Worm (Caenorhabditis elegans): Measurements from ENCODE around the gene C42D4.13.

Gene C42D4.13

ce11 chrIV:7191745-7192144 is 3.8 kb upstream of the C42D4.13 start, which contains the start of gene R13A1.5:
Gene R13A1.5, minus strand, starts transcription at chrIV:7191845.
- TF ChIP-seq ztf-22 (GFP tag; optimal IDR thresholded peaks at IDR 0.05) (no peak), akir-1 (GFP tag; optimal IDR thresholded peaks at IDR 0.05) (no peak), xnd-1 (tag; optimal IDR thresholded peaks at IDR 0.05) (no peak), Y53F4B.3 (GFP tag; IDR thresholded peaks at IDR 0.05) (no peak)

ce11 chrIV:7190409-7190808 is 2.5 kb upstream of the C42D4.13 start:
- TF ChIP-seq ZK185.1 (tag; optimal IDR thresholded peaks at IDR 0.05; ENCODE audit: poor library complexity, severe bottlenecking): peak; percentile 1
- peak; percentile 34 for TF ChIP-seq ztf-26 (tag; optimal IDR thresholded peaks at IDR 0.05)
- TF ChIP-seq F57A8.1 (GFP tag; optimal IDR thresholded peaks at IDR 0.05): no peak
- TF ChIP-seq him-1 (tag; optimal IDR thresholded peaks at IDR 0.05): no peak
- TF ChIP-seq bed-2 (GFP tag; IDR thresholded peaks at IDR 0.05): no peak
- peak; percentile 76 for TF ChIP-seq nhr-80 (tag; optimal IDR thresholded peaks at IDR 0.05)
- peak; percentile 57 for TF ChIP-seq atf-7 (tag; optimal IDR thresholded peaks at IDR 0.05)

- no peak for TF ChIP-seq cebp-1 (GFP tag; IDR thresholded peaks at IDR 0.05)
- TF ChIP-seq cebp-1 (tag; optimal IDR thresholded peaks at IDR 0.05): no peak
- TF ChIP-seq ceh-27 (GFP tag; optimal IDR thresholded peaks at IDR 0.05): no peak
- TF ChIP-seq ztf-22 (GFP tag; optimal IDR thresholded peaks at IDR 0.05): peak; percentile 54
- TF ChIP-seq repo-1 (tag; optimal IDR thresholded peaks at IDR 0.05): no peak
- no peak for TF ChIP-seq snpc-1.1 (tag; optimal IDR thresholded peaks at IDR 0.05; ENCODE audit: insufficient read depth)
- TF ChIP-seq ets-4 (GFP tag; optimal IDR thresholded peaks at IDR 0.05): peak; percentile 70
- TF ChIP-seq nfyb-1 (GFP tag; IDR thresholded peaks at IDR 0.05): no peak
- peak; percentile 51 for TF ChIP-seq attf-5 (GFP tag; optimal IDR thresholded peaks at IDR 0.05)
- TF ChIP-seq ama-1 (optimal IDR thresholded peaks at IDR 0.05): no peak
- no peak for TF ChIP-seq ama-1 (GFP tag; optimal IDR thresholded peaks at IDR 0.05)
- TF ChIP-seq egl-18 (GFP tag; IDR thresholded peaks at IDR 0.05): no peak
- no peak for TF ChIP-seq lir-1 (GFP tag; conservative IDR thresholded peaks at IDR 0.05)
- TF ChIP-seq K12H6.12 (tag; optimal IDR thresholded peaks at IDR 0.05): no peak
- TF ChIP-seq sdz-38 (tag; optimal IDR thresholded peaks at IDR 0.05): no peak
- TF ChIP-seq hsf-1 (GFP tag; IDR thresholded peaks at IDR 0.05): no peak
- no peak for TF ChIP-seq somi-1 (GFP tag; optimal IDR thresholded peaks at IDR 0.05)
- TF ChIP-seq ceh-40 (GFP tag; IDR thresholded peaks at IDR 0.05): no peak
- no peak for TF ChIP-seq B0035.1 (tag; optimal IDR thresholded peaks at IDR 0.05)
- no peak for TF ChIP-seq die-1 (tag; optimal IDR thresholded peaks at IDR 0.05)
- TF ChIP-seq hmg-20 (GFP tag; IDR thresholded peaks at IDR 0.05): no peak
- TF ChIP-seq F55B11.4 (tag; optimal IDR thresholded peaks at IDR 0.05; ENCODE audit: borderline replicate concordance, insufficient read depth): no peak
- TF ChIP-seq zfh-2 (GFP tag; conservative IDR thresholded peaks at IDR 0.05): no peak
- TF ChIP-seq F23B12.7 (tag; optimal IDR thresholded peaks at IDR 0.05; ENCODE audit: insufficient read depth): no peak
- no peak for TF ChIP-seq lsy-27 (tag; optimal IDR thresholded peaks at IDR 0.05; ENCODE audit: borderline replicate concordance, insufficient read depth)
- TF ChIP-seq lin-35 (GFP tag; optimal IDR thresholded peaks at IDR 0.05): no peak
- TF ChIP-seq tbx-9 (tag; optimal IDR thresholded peaks at IDR 0.05; ENCODE audit: borderline replicate concordance): no peak
- TF ChIP-seq Y53G8AR.9 (GFP tag; conservative IDR thresholded peaks at IDR 0.05): no peak
- TF ChIP-seq unc-130 (GFP tag; optimal IDR thresholded peaks at IDR 0.05): no peak
- TF ChIP-seq snpc-1.3 (tag; optimal IDR thresholded peaks at IDR 0.05; ENCODE audit: insufficient read depth): no peak
- no peak for TF ChIP-seq dpl-1 (GFP tag; optimal IDR thresholded peaks at IDR 0.05)
- peak; percentile 42; the same call in 1 of the 2 replicates for TF ChIP-seq hmg-1.2 (GFP tag; IDR thresholded peaks at IDR 0.05)
- no peak for TF ChIP-seq mes-4 (tag; optimal IDR thresholded peaks at IDR 0.05)
- TF ChIP-seq T26A5.8 (tag; optimal IDR thresholded peaks at IDR 0.05): no peak
Observed at ce11 chrIV:7188528-7189422, 845 bp upstream of the C42D4.13 start, which contains the start of gene srlf-7. Gene srlf-7, plus strand, starts transcription at chrIV:7189287.
